Fruit fly (Drosophila melanogaster): Measurements from ENCODE around the gene JMJD6.
A peak's percentile ranks its signal among the peaks of the same experiment; 100 is the strongest.

Gene JMJD6

dm6 chr3R:22381077-22381476 lies 18.9 kb upstream of the JMJD6 start, which contains the start of gene CG43342 (continued):
- TF ChIP-seq tio (GFP tag; optimal IDR thresholded peaks at IDR 0.05): no peak
- no peak for TF ChIP-seq CG7357 (GFP tag; IDR thresholded peaks at IDR 0.05)
- no peak for TF ChIP-seq CG7928 (GFP tag; optimal IDR thresholded peaks at IDR 0.05)
- no peak for TF ChIP-seq H2.0 (GFP tag; IDR thresholded peaks at IDR 0.05)
- no peak for TF ChIP-seq Ravus (GFP tag; IDR thresholded peaks at IDR 0.05)
- no peak for TF ChIP-seq fd3F (GFP tag; optimal IDR thresholded peaks at IDR 0.05)
- no peak for TF ChIP-seq Dfd (GFP tag; optimal IDR thresholded peaks at IDR 0.05)
- TF ChIP-seq tin (GFP tag; optimal IDR thresholded peaks at IDR 0.05): no peak
- TF ChIP-seq gsb-n (tag; optimal IDR thresholded peaks at IDR 0.05): no peak
- TF ChIP-seq en (GFP tag; optimal IDR thresholded peaks at IDR 0.05): no peak
- no peak for TF ChIP-seq Spps (tag; optimal IDR thresholded peaks at IDR 0.05)
- TF ChIP-seq CG16863 (GFP tag; optimal IDR thresholded peaks at IDR 0.05): no peak
- peak; percentile 79; the same call in 1 of the 4 replicates for TF ChIP-seq chinmo (GFP tag; IDR thresholded peaks at IDR 0.05; ENCODE audit: partially characterized antibody)
- no peak for TF ChIP-seq hkb (optimal IDR thresholded peaks at IDR 0.05)
- no peak for TF ChIP-seq hkb (GFP tag; IDR thresholded peaks at IDR 0.05)
- no peak for TF ChIP-seq run (tag; optimal IDR thresholded peaks at IDR 0.05)
- no peak for TF ChIP-seq CG1792 (GFP tag; optimal IDR thresholded peaks at IDR 0.05)
- no peak for TF ChIP-seq nau (GFP tag; optimal IDR thresholded peaks at IDR 0.05)
- no peak for TF ChIP-seq Hmx (GFP tag; optimal IDR thresholded peaks at IDR 0.05)
- TF ChIP-seq Mrtf (GFP tag; IDR thresholded peaks at IDR 0.05): no peak
- no peak for TF ChIP-seq mam (GFP tag; optimal IDR thresholded peaks at IDR 0.05)
- no peak for TF ChIP-seq caup (GFP tag; optimal IDR thresholded peaks at IDR 0.05; ENCODE audit: severe bottlenecking)
- no peak for TF ChIP-seq CG11696 (GFP tag; IDR thresholded peaks at IDR 0.05)
- no peak for TF ChIP-seq CG10209 (GFP tag; optimal IDR thresholded peaks at IDR 0.05)
- TF ChIP-seq fd102C (GFP tag; optimal IDR thresholded peaks at IDR 0.05): no peak
- peak in 1 of 2 experiments; percentile 72 for TF ChIP-seq crp (GFP tag; optimal IDR thresholded peaks at IDR 0.05)
- no peak for TF ChIP-seq CG34422 (GFP tag; IDR thresholded peaks at IDR 0.05)
- TF ChIP-seq Atf-2 (GFP tag; optimal IDR thresholded peaks at IDR 0.05): no peak
- no peak for TF ChIP-seq lbe (GFP tag; optimal IDR thresholded peaks at IDR 0.05)
- peak; percentile 80; the same call in 2 of the 3 replicates for TF ChIP-seq Opbp (GFP tag; IDR thresholded peaks at IDR 0.05; ENCODE audit: partially characterized antibody)
- TF ChIP-seq HLHmδ (GFP tag; optimal IDR thresholded peaks at IDR 0.05): no peak
- TF ChIP-seq zen2 (GFP tag; IDR thresholded peaks at IDR 0.05; ENCODE audit: partially characterized antibody): peak; percentile 88
- TF ChIP-seq Elba2 (GFP tag; optimal IDR thresholded peaks at IDR 0.05): no peak
- TF ChIP-seq CG9609 (GFP tag; optimal IDR thresholded peaks at IDR 0.05): no peak
- no peak for TF ChIP-seq her (GFP tag; optimal IDR thresholded peaks at IDR 0.05)
- TF ChIP-seq cas (GFP tag; IDR thresholded peaks at IDR 0.05): no peak
- peak; percentile 84 for TF ChIP-seq CG34224 (GFP tag; IDR thresholded peaks at IDR 0.05; ENCODE audit: partially characterized antibody)
- no peak for TF ChIP-seq slou (GFP tag; optimal IDR thresholded peaks at IDR 0.05)
- TF ChIP-seq CG8290 (GFP tag; optimal IDR thresholded peaks at IDR 0.05): no peak
- no peak for TF ChIP-seq CG8290 (tag; optimal IDR thresholded peaks at IDR 0.05)
- peak; percentile 78 for TF ChIP-seq Scr (GFP tag; IDR thresholded peaks at IDR 0.05; ENCODE audit: partially characterized antibody)
- no peak for TF ChIP-seq CHES-1-like (GFP tag; optimal IDR thresholded peaks at IDR 0.05)
- no peak for TF ChIP-seq Dek (tag; optimal IDR thresholded peaks at IDR 0.05)
- TF ChIP-seq eyg (GFP tag; optimal IDR thresholded peaks at IDR 0.05): no peak
- no peak for TF ChIP-seq CG15269 (tag; optimal IDR thresholded peaks at IDR 0.05)
- TF ChIP-seq CG10979 (tag; optimal IDR thresholded peaks at IDR 0.05): no peak
- TF ChIP-seq seq (GFP tag; IDR thresholded peaks at IDR 0.05): no peak
- TF ChIP-seq sens (GFP tag): peak; percentile 69
- no peak for TF ChIP-seq CG10543 (GFP tag; optimal IDR thresholded peaks at IDR 0.05)
- no peak for TF ChIP-seq Camta (GFP tag; optimal IDR thresholded peaks at IDR 0.05)
- no peak for TF ChIP-seq Jarid2 (GFP tag; optimal IDR thresholded peaks at IDR 0.05)
- TF ChIP-seq MESR4 (GFP tag; optimal IDR thresholded peaks at IDR 0.05): no peak

Measured in whole organism, embryonic.